Worm (Caenorhabditis elegans): Measurements from ENCODE around the gene nhr-179.

ce11 chrV:1631717-1632116 lies 13.1 kb upstream of the nhr-179 start, which contains the start of gene irld-17:
- no peak for TF ChIP-seq cebp-1 (GFP tag; IDR thresholded peaks at IDR 0.05)
- no peak for TF ChIP-seq cebp-1 (tag; optimal IDR thresholded peaks at IDR 0.05)
- TF ChIP-seq lir-1 (GFP tag; conservative IDR thresholded peaks at IDR 0.05) = no peak

Data from whole organism, young adult.